Fruit fly (Drosophila melanogaster): ENCODE measurements around the gene CG9590.

Gene CG9590

dm6 chr3R:15792427-15792826 is 5.9 kb downstream of the CG9590 start, which contains the start of gene Acyp2:
Gene Acyp2, plus strand, starts transcription at chr3R:15792688.
- TF ChIP-seq Abd-B (GFP tag; optimal IDR thresholded peaks at IDR 0.05), result no peak
- TF ChIP-seq Vsx2 (GFP tag; optimal IDR thresholded peaks at IDR 0.05; ENCODE audit: partially characterized antibody), result no peak
- peak; percentile 62 for TF ChIP-seq Jra (GFP tag; optimal IDR thresholded peaks at IDR 0.05)
- TF ChIP-seq CG32264 (GFP tag; optimal IDR thresholded peaks at IDR 0.05), result no peak
- TF ChIP-seq Sp1 (GFP tag; optimal IDR thresholded peaks at IDR 0.05), result no peak
- TF ChIP-seq h (GFP tag; optimal IDR thresholded peaks at IDR 0.05), result no peak
- TF ChIP-seq GATAd (GFP tag; optimal IDR thresholded peaks at IDR 0.05), result no peak
- no peak for TF ChIP-seq fru (GFP tag; optimal IDR thresholded peaks at IDR 0.05)
- TF ChIP-seq CrebA (GFP tag; optimal IDR thresholded peaks at IDR 0.05; ENCODE audit: borderline replicate concordance), result no peak
- TF ChIP-seq sv (GFP tag; optimal IDR thresholded peaks at IDR 0.05), result peak; percentile 48
- peak; percentile 26 for TF ChIP-seq HLH106 (tag; optimal IDR thresholded peaks at IDR 0.05)
- TF ChIP-seq Myc (optimal IDR thresholded peaks at IDR 0.05), result no peak
- TF ChIP-seq tai (GFP tag; optimal IDR thresholded peaks at IDR 0.05), result no peak
- peak; percentile 69 for TF ChIP-seq Hnf4 (GFP tag; optimal IDR thresholded peaks at IDR 0.05)
- TF ChIP-seq jim (GFP tag; optimal IDR thresholded peaks at IDR 0.05), result peak; percentile 44
- TF ChIP-seq N (GFP tag; optimal IDR thresholded peaks at IDR 0.05), result no peak
- TF ChIP-seq psq (GFP tag; optimal IDR thresholded peaks at IDR 0.05), result no peak
- no peak for TF ChIP-seq OdsH (GFP tag; optimal IDR thresholded peaks at IDR 0.05)
- TF ChIP-seq ey (GFP tag; optimal IDR thresholded peaks at IDR 0.05), result peak; percentile 17
- TF ChIP-seq woc (GFP tag; optimal IDR thresholded peaks at IDR 0.05), result no peak
- peak; percentile 14 for TF ChIP-seq rgr (GFP tag; optimal IDR thresholded peaks at IDR 0.05)
- no peak for TF ChIP-seq Dif (GFP tag; optimal IDR thresholded peaks at IDR 0.05; ENCODE audit: partially characterized antibody)
- no peak for TF ChIP-seq pan (optimal IDR thresholded peaks at IDR 0.05)
- TF ChIP-seq dsf (GFP tag; optimal IDR thresholded peaks at IDR 0.05; ENCODE audit: borderline replicate concordance), result no peak
- no peak for TF ChIP-seq Dfd (GFP tag; optimal IDR thresholded peaks at IDR 0.05)
- no peak for TF ChIP-seq br (GFP tag; optimal IDR thresholded peaks at IDR 0.05)
- TF ChIP-seq lola (GFP tag; optimal IDR thresholded peaks at IDR 0.05), result no peak
- TF ChIP-seq dl (GFP tag; optimal IDR thresholded peaks at IDR 0.05; ENCODE audit: insufficient read depth in 1 of 2, partially characterized antibody in 2 of 2), result no peak
- TF ChIP-seq usp (GFP tag; optimal IDR thresholded peaks at IDR 0.05), result no peak
- TF ChIP-seq CG9705 (GFP tag; optimal IDR thresholded peaks at IDR 0.05), result peak; percentile 8
- TF ChIP-seq brk (GFP tag; optimal IDR thresholded peaks at IDR 0.05), result no peak
- no peak for TF ChIP-seq dmrt93B (GFP tag; optimal IDR thresholded peaks at IDR 0.05)
- TF ChIP-seq Hr78 (GFP tag; optimal IDR thresholded peaks at IDR 0.05), result no peak
- peak in 1 of 2 experiments; percentile 53 for TF ChIP-seq foxo (GFP tag; optimal IDR thresholded peaks at IDR 0.05)
- TF ChIP-seq Mio (GFP tag; optimal IDR thresholded peaks at IDR 0.05), result no peak
- TF ChIP-seq sage (GFP tag; optimal IDR thresholded peaks at IDR 0.05), result no peak
- no peak for TF ChIP-seq Rel (GFP tag; optimal IDR thresholded peaks at IDR 0.05)
- TF ChIP-seq Rel (tag; optimal IDR thresholded peaks at IDR 0.05), result no peak
- peak; percentile 86 for TF ChIP-seq Hr83 (GFP tag; optimal IDR thresholded peaks at IDR 0.05; ENCODE audit: poor library complexity, severe bottlenecking)

DNA sequence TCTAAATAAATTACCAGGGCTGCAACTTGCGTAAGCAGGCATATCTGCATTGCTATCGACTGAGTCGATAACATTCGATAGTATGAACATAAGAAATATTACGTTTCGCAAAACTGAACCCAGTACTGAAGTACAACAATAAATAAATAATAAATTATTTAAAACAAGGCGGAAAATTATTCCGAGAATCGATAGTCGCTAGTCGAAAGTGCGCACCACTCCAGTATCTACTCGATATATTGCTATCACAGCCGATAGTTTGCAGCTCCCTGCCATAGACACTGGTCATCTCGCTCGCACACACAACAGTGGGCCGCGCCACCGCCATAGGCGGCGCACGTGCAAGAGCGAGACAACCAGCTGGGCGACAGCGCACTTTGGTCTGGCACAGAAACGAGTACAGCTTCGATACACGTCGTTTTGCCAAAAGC is 6.9 kb downstream of the CG9590 start, which contains the start of gene nsl1:
nsl1 (plus strand) TSS at position 411 of the 431 bp plus-strand sequence.
- TF ChIP-seq dmrt93B (GFP tag; optimal IDR thresholded peaks at IDR 0.05) (peak; percentile 5), Hr78 (GFP tag; optimal IDR thresholded peaks at IDR 0.05) (no peak), fru (GFP tag; optimal IDR thresholded peaks at IDR 0.05) (peak; percentile 52), Dfd (GFP tag; optimal IDR thresholded peaks at IDR 0.05) (no peak), pan (optimal IDR thresholded peaks at IDR 0.05) (no peak), CG9705 (GFP tag; optimal IDR thresholded peaks at IDR 0.05) (peak; percentile 15), Hr83 (GFP tag; optimal IDR thresholded peaks at IDR 0.05; ENCODE audit: poor library complexity, severe bottlenecking) (no peak), N (GFP tag; optimal IDR thresholded peaks at IDR 0.05) (no peak), Rel (GFP tag; optimal IDR thresholded peaks at IDR 0.05) (peak; percentile 52), Rel (tag; optimal IDR thresholded peaks at IDR 0.05) (peak; percentile 25), Sp1 (GFP tag; optimal IDR thresholded peaks at IDR 0.05) (peak; percentile 54), OdsH (GFP tag; optimal IDR thresholded peaks at IDR 0.05) (peak; percentile 35), Myc (optimal IDR thresholded peaks at IDR 0.05) (peak; percentile 12), sv (GFP tag; optimal IDR thresholded peaks at IDR 0.05) (no peak), Mio (GFP tag; optimal IDR thresholded peaks at IDR 0.05) (no peak), Hnf4 (GFP tag; optimal IDR thresholded peaks at IDR 0.05) (peak; percentile 73), br (GFP tag; optimal IDR thresholded peaks at IDR 0.05) (peak; percentile 24), tai (GFP tag; optimal IDR thresholded peaks at IDR 0.05) (no peak), rgr (GFP tag; optimal IDR thresholded peaks at IDR 0.05) (peak; percentile 83), brk (GFP tag; optimal IDR thresholded peaks at IDR 0.05) (peak; percentile 83), Dif (GFP tag; optimal IDR thresholded peaks at IDR 0.05; ENCODE audit: partially characterized antibody) (peak; percentile 58), Vsx2 (GFP tag; optimal IDR thresholded peaks at IDR 0.05; ENCODE audit: partially characterized antibody) (no peak), foxo (GFP tag; optimal IDR thresholded peaks at IDR 0.05) (peak in 1 of 2 experiments; percentile 64), jim (GFP tag; optimal IDR thresholded peaks at IDR 0.05) (no peak), CG32264 (GFP tag; optimal IDR thresholded peaks at IDR 0.05) (no peak), sage (GFP tag; optimal IDR thresholded peaks at IDR 0.05) (no peak), Jra (GFP tag; optimal IDR thresholded peaks at IDR 0.05) (peak; percentile 45), woc (GFP tag; optimal IDR thresholded peaks at IDR 0.05) (no peak), dsf (GFP tag; optimal IDR thresholded peaks at IDR 0.05; ENCODE audit: borderline replicate concordance) (peak; percentile 24), HLH106 (tag; optimal IDR thresholded peaks at IDR 0.05) (peak; percentile 46), ey (GFP tag; optimal IDR thresholded peaks at IDR 0.05) (peak; percentile 21), h (GFP tag; optimal IDR thresholded peaks at IDR 0.05) (peak; percentile 66), psq (GFP tag; optimal IDR thresholded peaks at IDR 0.05) (peak; percentile 25)

Data from whole organism, wandering third instar larva.